Worm (Caenorhabditis elegans) whole organism, L2 larva: ENCODE results near the gene lgc-10.

Experiments
- C34F6.9 ChIP-seq: fragments of 150-350 bp; optimal IDR thresholded peaks from 2 replicates; lab custom pipeline; 2014; ENCODE audit warnings: missing biosample characterization, missing genetic modification characterization
- F13H6.1 ChIP-seq: sonication (generic microtip); optimal IDR thresholded peaks from 2 replicates; lab custom pipeline; 2016; ENCODE audit warnings: missing genetic modification characterization, missing compliant biosample characterization
- R02D3.7 ChIP-seq: fragments of 150-350 bp; optimal IDR thresholded peaks from 2 replicates; lab custom pipeline; 2014; ENCODE audit warnings: missing biosample characterization, missing genetic modification characterization
- ZK546.5 ChIP-seq: sonication (generic microtip); optimal IDR thresholded peaks from 2 replicates; lab custom pipeline; 2017; ENCODE audit warnings: missing biosample characterization, missing genetic modification characterization
- alr-1 ChIP-seq: fragments of 150-350 bp; optimal IDR thresholded peaks from 2 replicates; lab custom pipeline; 2014; ENCODE audit warnings: missing biosample characterization, missing genetic modification characterization
- aly-2 ChIP-seq: fragments of 150-350 bp; optimal IDR thresholded peaks from 2 replicates; lab custom pipeline; 2014; ENCODE audit warnings: missing biosample characterization, missing genetic modification characterization
- ama-1 ChIP-seq: fragments of 150-350 bp; optimal IDR thresholded peaks from 2 replicates; lab custom pipeline; 2018; ENCODE audit warnings: inconsistent platforms
- blmp-1 ChIP-seq: sonication (generic microtip); optimal IDR thresholded peaks from 2 replicates; lab custom pipeline; 2017; ENCODE audit warnings: missing genetic modification characterization, mild to moderate bottlenecking, missing compliant biosample characterization, antibody characterized with exemption, moderate library complexity; ENCODE audit not compliant: insufficient read depth
- ceh-82 ChIP-seq: fragments of 150-350 bp; optimal IDR thresholded peaks from 2 replicates; lab custom pipeline; 2014; ENCODE audit warnings: missing biosample characterization, missing genetic modification characterization
- crh-2 ChIP-seq: sonication (generic microtip); optimal IDR thresholded peaks from 2 replicates; lab custom pipeline; 2017; ENCODE audit warnings: missing biosample characterization, missing genetic modification characterization
- dmd-4 ChIP-seq: sonication (generic microtip); optimal IDR thresholded peaks from 2 replicates; lab custom pipeline; 2017; ENCODE audit warnings: missing biosample characterization, missing genetic modification characterization
- egl-27 ChIP-seq: sonication (generic microtip); optimal IDR thresholded peaks from 3 replicates; lab custom pipeline; 2017; ENCODE audit warnings: missing biosample characterization, missing genetic modification reagents, missing genetic modification characterization
- elt-1 ChIP-seq: fragments of 150-350 bp; optimal IDR thresholded peaks from 2 replicates; lab custom pipeline; 2014; ENCODE audit warnings: missing biosample characterization, missing genetic modification characterization
- elt-3 ChIP-seq: sonication (generic microtip); optimal IDR thresholded peaks from 2 replicates; lab custom pipeline; 2017; ENCODE audit warnings: missing biosample characterization, missing genetic modification characterization
- fos-1 ChIP-seq: fragments of 150-350 bp; optimal IDR thresholded peaks from 2 replicates; lab custom pipeline; 2014; ENCODE audit warnings: missing biosample characterization, missing genetic modification characterization
- gmeb-1 ChIP-seq: fragments of 150-350 bp; optimal IDR thresholded peaks from 2 replicates; lab custom pipeline; 2014; ENCODE audit warnings: missing biosample characterization, missing genetic modification characterization
- lin-11 ChIP-seq: fragments of 150-350 bp; sonication (generic microtip); optimal IDR thresholded peaks from 2 replicates; lab custom pipeline; 2014; ENCODE audit warnings: missing biosample characterization, missing genetic modification characterization, inconsistent platforms, mixed read lengths
- lin-39 ChIP-seq: fragments of 150-350 bp; optimal IDR thresholded peaks from 2 replicates; lab custom pipeline; 2014; ENCODE audit warnings: missing biosample characterization, missing genetic modification reagents, missing genetic modification characterization
- lsy-2 ChIP-seq, 2 experiments: fragments of 150-350 bp in 1 of 2; sonication (generic microtip) in 1 of 2; optimal IDR thresholded peaks; 2 replicates each; lab custom pipeline; 2014 to 2017; ENCODE audit warnings: missing biosample characterization in 2 of 2, missing genetic modification characterization in 2 of 2
- mab-5 ChIP-seq: fragments of 150-350 bp; optimal IDR thresholded peaks from 2 replicates; lab custom pipeline; 2014; ENCODE audit warnings: missing biosample characterization, missing genetic modification characterization
- mbf-1 ChIP-seq: sonication (generic microtip); optimal IDR thresholded peaks from 2 replicates; lab custom pipeline; 2017; ENCODE audit warnings: missing biosample characterization, missing genetic modification characterization
- mdl-1 ChIP-seq, 2 experiments: fragments of 150-350 bp in 1 of 2; sonication (generic microtip) in 1 of 2; optimal IDR thresholded peaks; 2 replicates each; lab custom pipeline; 2017; ENCODE audit warnings: missing biosample characterization in 2 of 2, missing genetic modification characterization in 2 of 2
- nhr-129 ChIP-seq: fragments of 150-350 bp; optimal IDR thresholded peaks from 2 replicates; lab custom pipeline; 2014; ENCODE audit warnings: missing biosample characterization, missing genetic modification characterization
- nhr-21 ChIP-seq: fragments of 150-350 bp; optimal IDR thresholded peaks from 2 replicates; lab custom pipeline; 2014; ENCODE audit warnings: missing biosample characterization, missing genetic modification characterization
- nhr-23 ChIP-seq: fragments of 150-350 bp; optimal IDR thresholded peaks from 2 replicates; lab custom pipeline; 2014; ENCODE audit warnings: missing biosample characterization, missing genetic modification reagents, missing genetic modification characterization
- nhr-237 ChIP-seq: fragments of 150-350 bp; optimal IDR thresholded peaks from 2 replicates; lab custom pipeline; 2014; ENCODE audit warnings: missing biosample characterization, missing genetic modification characterization
- nhr-77 ChIP-seq: fragments of 150-350 bp; optimal IDR thresholded peaks from 2 replicates; lab custom pipeline; 2014; ENCODE audit warnings: missing biosample characterization, missing genetic modification characterization
- peb-1 ChIP-seq: fragments of 150-350 bp; optimal IDR thresholded peaks from 2 replicates; lab custom pipeline; 2014; ENCODE audit warnings: missing biosample characterization, missing genetic modification characterization
- sma-3 ChIP-seq: sonication (generic microtip); optimal IDR thresholded peaks from 2 replicates; lab custom pipeline; 2016; ENCODE audit warnings: missing genetic modification reagents, missing genetic modification characterization, missing compliant biosample characterization
- sma-9 ChIP-seq, 2 experiments: fragments of 150-350 bp in 1 of 2; sonication (generic microtip) in 1 of 2; optimal IDR thresholded peaks; 2 replicates each; lab custom pipeline; 2014 to 2016; ENCODE audit warnings: missing genetic modification characterization in 2 of 2, mild to moderate bottlenecking in 1 of 2, missing biosample characterization in 1 of 2, missing compliant biosample characterization in 1 of 2, missing genetic modification reagents in 1 of 2, moderate library complexity in 1 of 2
- snpc-4 ChIP-seq: fragments of 150-350 bp; optimal IDR thresholded peaks from 2 replicates; lab custom pipeline; 2014; ENCODE audit warnings: missing biosample characterization, missing genetic modification characterization
- unc-55 ChIP-seq: fragments of 150-350 bp; sonication (generic microtip); optimal IDR thresholded peaks from 3 replicates; lab custom pipeline; 2014; ENCODE audit warnings: missing biosample characterization, missing genetic modification reagents, missing genetic modification characterization
- zag-1 ChIP-seq: fragments of 150-350 bp; optimal IDR thresholded peaks from 2 replicates; lab custom pipeline; 2014; ENCODE audit warnings: missing biosample characterization, missing genetic modification characterization
- ztf-1 ChIP-seq: fragments of 200-800 bp; sonication (Bioruptor generic); conservative IDR thresholded peaks from 2 replicates; pipeline ENCODE4 v1.3.6; 2022; ENCODE audit warnings: missing genetic modification characterization, missing compliant biosample characterization
- ztf-11 ChIP-seq: sonication (generic microtip); optimal IDR thresholded peaks from 2 replicates; lab custom pipeline; 2017; ENCODE audit warnings: missing biosample characterization, missing genetic modification characterization

Gene lgc-10

DNA sequence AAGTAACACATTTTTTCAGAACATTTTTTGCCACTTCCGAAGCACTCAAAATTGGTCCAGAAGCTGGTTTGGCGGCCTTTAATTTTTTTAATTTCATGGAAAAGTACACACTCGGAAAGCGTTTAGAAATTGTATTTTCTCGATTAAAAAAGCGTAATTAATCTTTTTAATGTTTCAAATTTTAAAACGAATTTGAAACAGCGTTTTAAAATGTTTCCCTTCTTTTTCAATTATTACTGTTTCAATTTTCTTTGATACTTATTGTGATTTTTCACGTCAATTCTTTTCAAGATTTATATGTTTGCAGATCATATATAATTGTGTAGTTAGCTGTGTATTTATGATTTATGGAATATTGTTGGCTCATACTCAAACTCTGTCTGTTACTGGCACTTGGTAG, 6.6 kb upstream of the lgc-10 start, which contains the start of gene acr-25:
TSS of gene acr-25 (plus strand) at position 301 of the 400 bp plus-strand sequence.
- TF ChIP-seq elt-3 (tag; lab: Kevin White, UChicago) (no peak), lin-11 (tag; lab: Kevin White, UChicago) (no peak), mab-5 (tag; lab: Kevin White, UChicago) (no peak), nhr-77 (tag; lab: Kevin White, UChicago) (no peak), dmd-4 (tag; lab: Kevin White, UChicago) (no peak), ztf-11 (no peak), snpc-4 (tag; lab: Kevin White, UChicago) (no peak), nhr-21 (tag; lab: Kevin White, UChicago) (no peak), mbf-1 (tag; lab: Kevin White, UChicago) (no peak), lin-39 (tag; lab: Kevin White, UChicago) (no peak), ceh-82 (tag; lab: Kevin White, UChicago) (no peak), unc-55 (no peak), nhr-237 (no peak), mdl-1 (tag; optimal IDR thresholded peaks at IDR 0.05; lab: Kevin White, UChicago) (no peak), sma-9 (GFP tag; optimal IDR thresholded peaks at IDR 0.05; lab: Kevin White, UChicago) (no peak), sma-9 (tag; optimal IDR thresholded peaks at IDR 0.05; lab: Kevin White, UChicago) (no peak)

DNA sequence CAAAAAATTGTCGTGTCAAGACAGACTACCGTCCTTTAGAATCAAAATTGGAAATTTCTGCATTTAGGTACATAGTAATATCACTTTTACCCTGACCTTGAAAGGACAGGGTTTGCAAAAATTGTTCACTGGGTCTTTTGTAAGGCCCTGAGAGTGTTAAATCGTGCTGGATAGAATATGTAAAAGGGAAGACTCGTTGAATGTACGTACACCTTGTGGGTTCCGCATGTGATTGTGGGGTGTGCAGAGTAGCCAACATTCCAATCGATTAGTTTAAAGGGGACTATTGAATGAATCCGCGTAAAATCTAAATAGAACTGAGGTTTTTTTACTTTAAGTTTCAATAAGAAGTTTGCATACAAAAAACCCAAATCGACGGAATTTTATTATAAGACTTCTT, 3.2 kb upstream of the lgc-10 start:
- TF ChIP-seq mdl-1 (tag; optimal IDR thresholded peaks at IDR 0.05; lab: Kevin White, UChicago) (no peak), peb-1 (no peak), nhr-129 (tag; lab: Kevin White, UChicago) (no peak), nhr-237 (no peak), gmeb-1 (no peak), alr-1 (no peak), crh-2 (tag; lab: Kevin White, UChicago) (no peak), lin-11 (tag; lab: Kevin White, UChicago) (no peak), aly-2 (tag; lab: Kevin White, UChicago) (no peak), unc-55 (no peak)

DNA sequence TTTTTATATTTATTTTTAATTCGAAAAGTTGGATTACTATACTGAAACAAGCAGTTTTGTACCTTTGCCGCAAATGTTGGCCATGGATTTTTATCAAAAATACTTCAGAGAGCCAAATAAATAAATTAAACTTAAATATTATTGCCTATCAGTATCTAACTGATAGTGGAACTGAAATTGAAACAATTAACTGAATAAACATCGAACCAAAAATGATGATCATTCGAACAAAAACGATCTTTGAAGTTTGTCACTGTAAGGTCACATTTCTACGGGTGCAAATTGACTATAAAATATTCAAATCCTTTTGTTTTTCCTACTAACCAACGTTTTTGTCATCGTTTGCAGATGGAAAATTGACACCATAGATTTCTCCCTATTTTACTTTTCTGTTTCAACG, 14.4 kb downstream of the lgc-10 start:
- TF ChIP-seq egl-27 (tag; lab: Kevin White, UChicago) (no peak), C34F6.9 (tag; lab: Kevin White, UChicago) (no peak)

DNA sequence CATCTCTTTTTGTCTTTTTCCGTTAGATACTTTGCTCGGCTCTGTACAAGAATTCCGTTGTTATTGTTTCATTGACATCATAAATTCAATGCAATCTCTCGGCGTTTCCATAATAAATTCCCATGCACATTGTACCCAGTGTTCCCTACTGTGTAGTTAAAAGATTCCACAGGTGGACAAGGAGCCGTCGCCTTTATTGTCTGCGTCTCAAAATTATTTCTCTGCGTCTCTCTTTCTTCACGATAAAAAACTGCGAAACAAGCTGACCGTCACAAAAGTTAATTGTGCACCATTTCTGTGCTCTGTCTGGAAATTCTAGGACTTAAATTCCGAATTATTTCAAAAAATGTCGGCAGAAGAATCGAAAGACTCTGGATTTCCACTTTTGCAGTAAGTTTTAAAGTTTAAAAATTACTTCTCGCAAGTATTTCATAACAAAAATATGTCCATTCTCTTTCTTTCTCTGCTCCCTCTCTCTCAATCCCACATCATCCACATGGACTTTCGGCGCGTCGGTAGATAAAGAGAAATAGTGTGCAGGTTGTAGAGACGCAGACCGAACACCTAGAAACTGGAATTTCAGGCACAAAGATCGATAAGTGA, 15.3 kb downstream of the lgc-10 start:
- TF ChIP-seq blmp-1 (tag; lab: Kevin White, UChicago) (no peak), sma-9 (GFP tag; optimal IDR thresholded peaks at IDR 0.05; lab: Kevin White, UChicago) (peak; percentile 42), sma-9 (tag; optimal IDR thresholded peaks at IDR 0.05; lab: Kevin White, UChicago) (no peak), lin-39 (tag; lab: Kevin White, UChicago) (no peak), dmd-4 (tag; lab: Kevin White, UChicago) (no peak), sma-3 (no peak), R02D3.7 (tag; lab: Kevin White, UChicago) (no peak), ama-1 (lab: Kevin White, UChicago) (no peak), nhr-77 (tag; lab: Kevin White, UChicago) (no peak), crh-2 (tag; lab: Kevin White, UChicago) (no peak), ztf-11 (no peak), gmeb-1 (peak; percentile 26), unc-55 (peak; percentile 23), lin-11 (tag; lab: Kevin White, UChicago) (no peak), egl-27 (tag; lab: Kevin White, UChicago) (no peak), snpc-4 (tag; lab: Kevin White, UChicago) (no peak), elt-1 (tag; lab: Kevin White, UChicago) (no peak), C34F6.9 (tag; lab: Kevin White, UChicago) (peak; percentile 2), F13H6.1 (tag; lab: Kevin White, UChicago) (peak; percentile 59), alr-1 (no peak), nhr-23 (tag; lab: Kevin White, UChicago) (no peak), nhr-237 (no peak), zag-1 (no peak), lsy-2 (tag; optimal IDR thresholded peaks at IDR 0.05; lab: Kevin White, UChicago) (peak; percentile 21 to 39), ZK546.5 (tag; lab: Kevin White, UChicago) (no peak), elt-3 (tag; lab: Kevin White, UChicago) (no peak), ztf-1 (no peak), fos-1 (tag; lab: Kevin White, UChicago) (no peak), mab-5 (tag; lab: Kevin White, UChicago) (no peak), nhr-129 (tag; lab: Kevin White, UChicago) (no peak)
